Fruit fly (Drosophila melanogaster): ENCODE data around the gene CG42613.

The CG42613 gene

dm6 chr3R:18913856-18914593 is 15.0 kb upstream of the CG42613 start (continued):
- TF ChIP-seq Ets97D (GFP tag; optimal IDR thresholded peaks at IDR 0.05) (no peak), CG14965 (GFP tag; optimal IDR thresholded peaks at IDR 0.05; ENCODE audit: borderline replicate concordance) (no peak), CG4707 (GFP tag; optimal IDR thresholded peaks at IDR 0.05) (no peak), CG13894 (tag; optimal IDR thresholded peaks at IDR 0.05) (no peak), shn (GFP tag; optimal IDR thresholded peaks at IDR 0.05) (no peak), Pdp1 (GFP tag; optimal IDR thresholded peaks at IDR 0.05) (peak in 1 of 2 experiments; percentile 61), CG2120 (GFP tag; optimal IDR thresholded peaks at IDR 0.05) (no peak), CG10462 (GFP tag; optimal IDR thresholded peaks at IDR 0.05) (peak; percentile 20), bowl (GFP tag; IDR thresholded peaks at IDR 0.05) (no peak), CG1792 (GFP tag; optimal IDR thresholded peaks at IDR 0.05) (no peak), YL-1 (GFP tag; optimal IDR thresholded peaks at IDR 0.05) (no peak), HHEX (GFP tag; optimal IDR thresholded peaks at IDR 0.05) (no peak), ems (GFP tag; optimal IDR thresholded peaks at IDR 0.05) (peak; percentile 42), lov (optimal IDR thresholded peaks at IDR 0.05) (no peak), lov (GFP tag; IDR thresholded peaks at IDR 0.05) (no peak), CG1602 (GFP tag; optimal IDR thresholded peaks at IDR 0.05) (no peak), vnd (GFP tag; IDR thresholded peaks at IDR 0.05; ENCODE audit: partially characterized antibody) (no peak), sens-2 (GFP tag; IDR thresholded peaks at IDR 0.05) (no peak), CG18599 (GFP tag; optimal IDR thresholded peaks at IDR 0.05) (no peak), NK7.1 (GFP tag; optimal IDR thresholded peaks at IDR 0.05) (peak; percentile 7), dmrt99B (tag; optimal IDR thresholded peaks at IDR 0.05) (peak; percentile 4)

dm6 chr3R:18914594-18915275 is 14.3 kb upstream of the CG42613 start, which contains the start of gene Xrp1:
Gene Xrp1, plus strand, starts transcription at chr3R:18914968.
- TF ChIP-seq Hey (tag; optimal IDR thresholded peaks at IDR 0.05) = no peak
- TF ChIP-seq CG15514 (GFP tag; optimal IDR thresholded peaks at IDR 0.05) = peak; percentile 11
- no peak for TF ChIP-seq ac (GFP tag; optimal IDR thresholded peaks at IDR 0.05)
- no peak for TF ChIP-seq CG15073 (GFP tag; optimal IDR thresholded peaks at IDR 0.05)
- no peak for TF ChIP-seq Side (GFP tag; optimal IDR thresholded peaks at IDR 0.05)
- TF ChIP-seq ap (GFP tag; IDR thresholded peaks at IDR 0.05) = no peak
- no peak for TF ChIP-seq CG18011 (GFP tag; optimal IDR thresholded peaks at IDR 0.05)
- no peak for TF ChIP-seq CG12236 (GFP tag; optimal IDR thresholded peaks at IDR 0.05)
- TF ChIP-seq exex (tag; optimal IDR thresholded peaks at IDR 0.05) = peak; percentile 2
- no peak for TF ChIP-seq CG8765 (GFP tag; IDR thresholded peaks at IDR 0.05)
- TF ChIP-seq gsb (GFP tag; IDR thresholded peaks at IDR 0.05) = no peak
- TF ChIP-seq kah (GFP tag; optimal IDR thresholded peaks at IDR 0.05) = no peak
- no peak for TF ChIP-seq CG12071 (GFP tag; optimal IDR thresholded peaks at IDR 0.05)
- no peak for TF ChIP-seq CG17802 (tag; optimal IDR thresholded peaks at IDR 0.05)
- no peak for TF ChIP-seq CG17912 (GFP tag; optimal IDR thresholded peaks at IDR 0.05)
- TF ChIP-seq CG30403 (GFP tag; optimal IDR thresholded peaks at IDR 0.05) = no peak
- no peak for TF ChIP-seq unc-4 (GFP tag; IDR thresholded peaks at IDR 0.05; ENCODE audit: partially characterized antibody)
- TF ChIP-seq danr (GFP tag; IDR thresholded peaks at IDR 0.05) = no peak
- no peak for TF ChIP-seq Lim3 (GFP tag; IDR thresholded peaks at IDR 0.05)
- no peak for TF ChIP-seq fd96Cb (tag; optimal IDR thresholded peaks at IDR 0.05)
- TF ChIP-seq E2f1 (GFP tag; IDR thresholded peaks at IDR 0.05) = no peak
- TF ChIP-seq zen2 (GFP tag; IDR thresholded peaks at IDR 0.05; ENCODE audit: partially characterized antibody) = no peak
- TF ChIP-seq CG11560 (tag; IDR thresholded peaks at IDR 0.05) = no peak
- TF ChIP-seq Hmx (GFP tag; optimal IDR thresholded peaks at IDR 0.05) = no peak
- no peak for TF ChIP-seq CG34224 (GFP tag; IDR thresholded peaks at IDR 0.05; ENCODE audit: partially characterized antibody)
- peak; percentile 43 for TF ChIP-seq lab (GFP tag; optimal IDR thresholded peaks at IDR 0.05)
- no peak for TF ChIP-seq CG5245 (GFP tag; optimal IDR thresholded peaks at IDR 0.05)
- TF ChIP-seq ewg (GFP tag; optimal IDR thresholded peaks at IDR 0.05) = no peak
